Fruit fly (Drosophila melanogaster) whole organism, wandering third instar larva: ENCODE data around the gene Jhbp16.

Source experiments
- Abd-B ChIP-seq: fragments of >200 bp; optimal IDR thresholded peaks from 2 replicates; lab custom pipeline; 2017; ENCODE audit warnings: missing biosample characterization, missing genetic modification characterization
- Dif ChIP-seq: fragments of 200-275, 200-300 bp; sonication (Bioruptor generic); optimal IDR thresholded peaks from 2 replicates; lab custom pipeline; 2018; ENCODE audit warnings: missing biosample characterization, missing genetic modification characterization; ENCODE audit not compliant: partially characterized antibody
- Hnf4 ChIP-seq: fragments of 200-800 bp; sonication (Bioruptor generic); optimal IDR thresholded peaks from 2 replicates; lab custom pipeline; 2016; ENCODE audit warnings: missing biosample characterization, mild to moderate bottlenecking, missing genetic modification characterization
- N ChIP-seq: fragments of >200 bp; optimal IDR thresholded peaks from 2 replicates; lab custom pipeline; 2018; ENCODE audit warnings: missing biosample characterization, missing external identifiers, missing genetic modification characterization
- h ChIP-seq: fragments of 200-800 bp; sonication (Bioruptor generic); optimal IDR thresholded peaks from 3 replicates; lab custom pipeline; 2016; ENCODE audit warnings: missing biosample characterization, mild to moderate bottlenecking, missing genetic modification characterization
- lola ChIP-seq: fragments of >200 bp; optimal IDR thresholded peaks from 2 replicates; lab custom pipeline; 2017; ENCODE audit warnings: missing biosample characterization, missing genetic modification characterization
- sv ChIP-seq: fragments of 200-800 bp; sonication (Bioruptor generic); optimal IDR thresholded peaks from 3 replicates; lab custom pipeline; 2016; ENCODE audit warnings: missing biosample characterization, missing genetic modification characterization

DNA sequence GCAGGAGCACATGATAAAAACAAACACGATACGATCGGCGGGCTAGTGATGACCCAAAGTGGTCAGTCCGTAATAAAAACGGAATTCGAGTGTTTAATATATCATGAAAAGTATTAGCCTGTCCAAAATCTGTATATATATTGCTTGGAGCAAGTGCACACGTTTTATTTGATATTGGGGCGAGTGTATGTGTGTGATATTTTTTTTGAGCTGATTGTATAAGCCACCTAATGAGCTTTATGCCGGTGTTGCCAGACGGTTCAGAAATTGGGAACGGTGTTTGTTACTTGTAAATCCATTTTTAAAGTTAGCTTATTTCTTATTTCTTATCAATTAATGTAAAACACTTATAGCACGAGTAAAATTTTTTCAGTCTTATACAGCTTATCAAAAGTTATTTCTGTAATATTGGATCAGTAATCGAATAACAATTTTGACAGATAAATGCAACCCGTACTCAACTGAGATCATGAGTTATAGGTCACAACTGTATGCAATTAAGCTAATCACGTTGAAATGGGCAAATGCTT lies 6.6 kb upstream of the Jhbp16 start:
- TF ChIP-seq h (GFP tag; lab: Kevin White, UChicago), result no peak
- TF ChIP-seq sv (GFP tag; lab: Kevin White, UChicago), result no peak
- TF ChIP-seq lola (GFP tag; lab: Kevin White, UChicago), result no peak
- no peak for TF ChIP-seq Dif (GFP tag; lab: Kevin White, UChicago)
- no peak for TF ChIP-seq Hnf4 (GFP tag; lab: Kevin White, UChicago)
- no peak for TF ChIP-seq Abd-B
- no peak for TF ChIP-seq N (GFP tag; lab: Kevin White, UChicago)
